Worm (Caenorhabditis elegans) whole organism, L4/young adult: Measurements from ENCODE around the gene T09B9.1.

ENCODE experiments used
- W03F9.2 ChIP-seq: fragments of 150-350 bp; optimal IDR thresholded peaks from 2 replicates; lab custom pipeline; 2014; ENCODE audit warnings: missing biosample characterization, missing genetic modification characterization
- him-1 ChIP-seq: sonication (generic microtip); optimal IDR thresholded peaks from 2 replicates; lab custom pipeline; 2016; ENCODE audit warnings: missing genotype, missing genetic modification reagents, missing genetic modification characterization, missing compliant biosample characterization

DNA sequence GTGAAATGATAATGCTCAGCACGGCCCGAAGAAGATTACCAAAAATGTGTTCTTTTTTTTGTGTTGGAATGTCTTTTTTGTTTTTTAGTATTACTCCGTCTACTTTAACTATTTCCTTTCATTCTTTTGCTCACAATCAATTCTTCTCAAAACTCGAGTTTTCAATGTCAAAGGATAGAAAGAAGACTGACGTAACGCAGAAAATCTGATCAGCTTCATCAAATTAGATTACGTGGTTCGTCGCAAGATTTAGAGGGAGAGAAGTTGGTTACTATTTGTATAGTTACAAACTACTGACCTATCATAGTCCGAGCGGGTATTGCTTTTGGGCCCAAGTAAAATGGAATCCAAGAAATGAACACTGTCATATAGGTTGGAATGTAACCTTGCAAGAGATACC is 46.5 kb downstream of the T09B9.1 start:
- TF ChIP-seq him-1 (tag; lab: Kevin White, UChicago) (no peak), W03F9.2 (no peak)
